Worm (Caenorhabditis elegans) whole organism, young adult: Measurements from ENCODE around the gene nlp-64.

Source experiments
- F52B5.7 ChIP-seq: sonication (generic microtip); optimal IDR thresholded peaks from 2 replicates; lab custom pipeline; 2016; ENCODE audit warnings: mild to moderate bottlenecking, missing genetic modification characterization, missing compliant biosample characterization
- K11D2.4 ChIP-seq: fragments of 200-800 bp; sonication (Bioruptor generic); IDR thresholded peaks from 2 replicates; pipeline ENCODE4 v1.3.6; 2022; ENCODE audit warnings: missing genetic modification reagents, missing genetic modification characterization, missing compliant biosample characterization
- atf-7 ChIP-seq: sonication (generic microtip); optimal IDR thresholded peaks from 2 replicates; lab custom pipeline; 2017; ENCODE audit warnings: mild to moderate bottlenecking, missing genetic modification characterization, missing compliant biosample characterization
- dpl-1 ChIP-seq: fragments of 150-350 bp; optimal IDR thresholded peaks from 2 replicates; lab custom pipeline; 2014; ENCODE audit warnings: missing biosample characterization, missing genetic modification reagents, missing genetic modification characterization
- egl-18 ChIP-seq: fragments of 200-800 bp; sonication (Bioruptor generic); IDR thresholded peaks from 2 replicates; pipeline ENCODE4 v1.3.6; 2022; ENCODE audit warnings: missing genetic modification reagents, missing genetic modification characterization, missing compliant biosample characterization
- gei-17 ChIP-seq: fragments of 200-800 bp; sonication (Bioruptor generic); optimal IDR thresholded peaks from 2 replicates; lab custom pipeline; 2018; ENCODE audit warnings: mild to moderate bottlenecking, missing genetic modification characterization, missing compliant biosample characterization
- lag-1 ChIP-seq: fragments of 200-800 bp; sonication (Bioruptor generic); IDR thresholded peaks from 2 replicates; pipeline ENCODE4 v1.3.6; 2022; ENCODE audit warnings: missing genetic modification reagents, missing genetic modification characterization, missing compliant biosample characterization
- lin-54 ChIP-seq: fragments of 200-800 bp; sonication (Bioruptor generic); optimal IDR thresholded peaks from 2 replicates; lab custom pipeline; 2018; ENCODE audit warnings: mild to moderate bottlenecking, missing genetic modification characterization, missing compliant biosample characterization
- lir-1 ChIP-seq: fragments of 200-800 bp; sonication (Bioruptor generic); conservative IDR thresholded peaks from 2 replicates; pipeline ENCODE4 v1.3.6; 2022; ENCODE audit warnings: missing genetic modification reagents, missing genetic modification characterization, missing compliant biosample characterization
- nfya-2 ChIP-seq: fragments of 200-800 bp; sonication (Bioruptor generic); IDR thresholded peaks from 2 replicates; pipeline ENCODE4 v1.3.6; 2022; ENCODE audit warnings: missing genetic modification reagents, missing genetic modification characterization, missing compliant biosample characterization
- rcor-1 ChIP-seq: fragments of 200-800 bp; sonication (Bioruptor generic); IDR thresholded peaks from 2 replicates; pipeline ENCODE4 v1.3.6; 2022; ENCODE audit warnings: missing genetic modification reagents, missing genetic modification characterization, missing compliant biosample characterization
- rec-8 ChIP-seq, 2 experiments: sonication (generic microtip); optimal IDR thresholded peaks; 2 replicates each; lab custom pipeline; 2016; ENCODE audit warnings: mild to moderate bottlenecking in 2 of 2, missing genetic modification characterization in 2 of 2, missing genetic modification reagents in 2 of 2, missing genotype in 2 of 2, missing biosample characterization in 1 of 2, missing compliant biosample characterization in 1 of 2, moderate library complexity in 1 of 2
- unc-62 ChIP-seq: fragments of 150-350 bp; optimal IDR thresholded peaks from 2 replicates; lab custom pipeline; 2014; ENCODE audit warnings: missing biosample characterization, missing genetic modification reagents, missing genetic modification characterization
- ztf-26 ChIP-seq: sonication (generic microtip); optimal IDR thresholded peaks from 2 replicates; lab custom pipeline; 2017; ENCODE audit warnings: missing genetic modification characterization, missing compliant biosample characterization

DNA sequence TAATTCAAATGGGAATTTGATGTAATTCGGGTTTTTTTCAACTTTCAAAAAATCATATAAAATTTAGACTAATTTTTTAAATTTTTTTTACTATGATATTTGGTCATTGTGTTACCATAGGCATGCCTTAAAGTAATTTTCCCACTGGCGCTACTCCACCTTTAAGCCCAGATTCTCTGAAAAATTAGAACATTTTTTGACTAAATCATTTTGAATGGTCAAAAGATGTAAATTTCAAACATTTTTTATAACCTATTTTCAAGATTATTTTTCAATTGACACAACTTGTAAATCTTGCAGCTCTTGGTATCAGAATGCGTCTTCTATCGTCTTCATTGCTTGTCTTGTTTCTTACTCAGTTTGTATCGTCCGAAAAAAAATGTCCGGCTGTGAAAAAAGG lies 14.2 kb downstream of the nlp-64 start, which contains the start of gene R57.2:
- TF ChIP-seq rcor-1 (no peak), lag-1 (GFP tag; lab: Robert Waterston, UW) (no peak), lin-54 (no peak), dpl-1 (GFP tag; lab: Kevin White, UChicago) (no peak), K11D2.4 (GFP tag; lab: Robert Waterston, UW) (no peak), ztf-26 (no peak), gei-17 (no peak), nfya-2 (no peak), F52B5.7 (tag; lab: Kevin White, UChicago) (no peak), unc-62 (no peak), egl-18 (GFP tag; lab: Robert Waterston, UW) (no peak), rec-8 (tag; optimal IDR thresholded peaks at IDR 0.05; lab: Kevin White, UChicago) (no peak), atf-7 (no peak), lir-1 (no peak)
